Worm (Caenorhabditis elegans): Measurements from ENCODE around the gene C15H11.1.

The C15H11.1 gene

DNA sequence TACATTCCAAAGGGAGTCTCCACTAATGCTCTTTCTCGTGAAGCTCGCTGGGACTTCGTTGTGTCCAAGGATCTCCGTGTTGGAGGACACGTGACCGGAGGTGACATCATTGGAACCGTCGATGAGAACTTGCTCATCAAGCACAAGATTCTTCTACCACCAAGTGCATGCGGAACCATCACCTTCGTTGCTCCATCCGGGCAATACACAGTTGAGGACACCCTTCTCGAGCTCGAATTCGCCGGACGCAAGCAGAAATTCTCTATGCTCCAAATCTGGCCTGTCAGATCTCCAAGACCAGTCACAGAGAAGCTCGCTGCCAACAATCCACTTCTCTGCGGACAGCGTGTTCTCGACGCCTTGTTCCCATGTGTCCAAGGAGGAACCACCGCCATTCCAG lies 41.6 kb upstream of the C15H11.1 start:
- TF ChIP-seq elt-2 (tag; optimal IDR thresholded peaks at IDR 0.05) (no peak), pha-4 (tag; optimal IDR thresholded peaks at IDR 0.05) (no peak), lin-15B (tag; optimal IDR thresholded peaks at IDR 0.05) (no peak), ceh-9 (tag; optimal IDR thresholded peaks at IDR 0.05) (no peak), mml-1 (tag; optimal IDR thresholded peaks at IDR 0.05) (no peak), elt-3 (tag; optimal IDR thresholded peaks at IDR 0.05) (no peak), lin-39 (tag; optimal IDR thresholded peaks at IDR 0.05) (no peak), nhr-76 (tag; optimal IDR thresholded peaks at IDR 0.05) (no peak), skn-1 (tag; optimal IDR thresholded peaks at IDR 0.05) (no peak), lsy-12 (tag; optimal IDR thresholded peaks at IDR 0.05) (no peak), nhr-237 (tag; optimal IDR thresholded peaks at IDR 0.05) (no peak), fos-1 (tag; optimal IDR thresholded peaks at IDR 0.05) (no peak), pqm-1 (tag; optimal IDR thresholded peaks at IDR 0.05) (no peak), ceh-28 (tag; optimal IDR thresholded peaks at IDR 0.05) (no peak), nhr-28 (tag; optimal IDR thresholded peaks at IDR 0.05) (no peak), eor-1 (tag; optimal IDR thresholded peaks at IDR 0.05) (no peak)

ce11 chrV:14354258-14354877 lies 39.2 kb upstream of the C15H11.1 start, which contains the start of gene Y49A3A.3:
Gene Y49A3A.3 (plus strand): TSS chrV:14354410.
- TF ChIP-seq nhr-67 (tag; optimal IDR thresholded peaks at IDR 0.05) = no peak
- TF ChIP-seq elt-3 (tag; optimal IDR thresholded peaks at IDR 0.05) = peak in 1 of 3 experiments; percentile 57
- no peak for TF ChIP-seq ceh-28 (tag; optimal IDR thresholded peaks at IDR 0.05)
- TF ChIP-seq ama-1 (optimal IDR thresholded peaks at IDR 0.05) = peak; percentile 66
- TF ChIP-seq daf-12 (tag; optimal IDR thresholded peaks at IDR 0.05) = no peak
- TF ChIP-seq nhr-43 (tag; optimal IDR thresholded peaks at IDR 0.05; ENCODE audit: poor library complexity, severe bottlenecking) = peak; percentile 69
- peak; percentile 48 for TF ChIP-seq elt-2 (tag; optimal IDR thresholded peaks at IDR 0.05)
- TF ChIP-seq ceh-16 (tag; optimal IDR thresholded peaks at IDR 0.05) = no peak
- no peak for TF ChIP-seq ztf-11 (tag; optimal IDR thresholded peaks at IDR 0.05)
- TF ChIP-seq fkh-10 (GFP tag; optimal IDR thresholded peaks at IDR 0.05) = no peak
- peak; percentile 65 for TF ChIP-seq nhr-77 (tag; optimal IDR thresholded peaks at IDR 0.05)
- TF ChIP-seq pqm-1 (tag; optimal IDR thresholded peaks at IDR 0.05) = peak; percentile 39
- peak; percentile 9 for TF ChIP-seq ceh-82 (tag; optimal IDR thresholded peaks at IDR 0.05)
- no peak for TF ChIP-seq elt-1 (tag; optimal IDR thresholded peaks at IDR 0.05)
- TF ChIP-seq aly-2 (tag; optimal IDR thresholded peaks at IDR 0.05) = peak; percentile 95
- TF ChIP-seq nhr-25 (tag; optimal IDR thresholded peaks at IDR 0.05) = peak; percentile 49
- TF ChIP-seq tbx-2 (tag; optimal IDR thresholded peaks at IDR 0.05) = peak; percentile 53
- peak; percentile 41 for TF ChIP-seq jun-1 (tag; optimal IDR thresholded peaks at IDR 0.05)
- TF ChIP-seq lsy-12 (tag; optimal IDR thresholded peaks at IDR 0.05) = peak; percentile 40
- no peak for TF ChIP-seq hmg-11 (tag; optimal IDR thresholded peaks at IDR 0.05)

- TF ChIP-seq nhr-76 (tag; optimal IDR thresholded peaks at IDR 0.05) (no peak), pha-4 (tag; optimal IDR thresholded peaks at IDR 0.05) (peak; percentile 93), nhr-237 (tag; optimal IDR thresholded peaks at IDR 0.05) (no peak), elt-3 (tag; optimal IDR thresholded peaks at IDR 0.05) (no peak), hmg-11 (tag; optimal IDR thresholded peaks at IDR 0.05) (peak; percentile 41), lin-39 (tag; optimal IDR thresholded peaks at IDR 0.05) (peak; percentile 28), aly-2 (tag; optimal IDR thresholded peaks at IDR 0.05) (no peak), ztf-11 (tag; optimal IDR thresholded peaks at IDR 0.05) (no peak), pqm-1 (tag; optimal IDR thresholded peaks at IDR 0.05) (no peak), nhr-11 (tag; optimal IDR thresholded peaks at IDR 0.05) (no peak), nhr-43 (tag; optimal IDR thresholded peaks at IDR 0.05; ENCODE audit: poor library complexity, severe bottlenecking) (peak; percentile 76), R02D3.7 (tag; optimal IDR thresholded peaks at IDR 0.05) (peak; percentile 72), elt-1 (tag; optimal IDR thresholded peaks at IDR 0.05) (no peak), nhr-77 (tag; optimal IDR thresholded peaks at IDR 0.05) (peak; percentile 14), lsy-12 (tag; optimal IDR thresholded peaks at IDR 0.05) (peak; percentile 77), nhr-23 (tag; optimal IDR thresholded peaks at IDR 0.05) (peak; percentile 91), skn-1 (tag; optimal IDR thresholded peaks at IDR 0.05) (no peak), snpc-4 (tag; optimal IDR thresholded peaks at IDR 0.05) (peak; percentile 86), eor-1 (tag; optimal IDR thresholded peaks at IDR 0.05) (no peak), ceh-9 (tag; optimal IDR thresholded peaks at IDR 0.05) (no peak), lin-15B (tag; optimal IDR thresholded peaks at IDR 0.05) (peak; percentile 88), ama-1 (optimal IDR thresholded peaks at IDR 0.05) (no peak), ztf-4 (tag; optimal IDR thresholded peaks at IDR 0.05) (no peak), nhr-28 (tag; optimal IDR thresholded peaks at IDR 0.05) (no peak), ceh-28 (tag; optimal IDR thresholded peaks at IDR 0.05) (peak; percentile 68), fkh-2 (tag; optimal IDR thresholded peaks at IDR 0.05) (no peak), jun-1 (tag; optimal IDR thresholded peaks at IDR 0.05) (peak; percentile 77), ZK546.5 (tag; optimal IDR thresholded peaks at IDR 0.05) (no peak), zag-1 (tag; optimal IDR thresholded peaks at IDR 0.05) (no peak), ceh-82 (tag; optimal IDR thresholded peaks at IDR 0.05) (peak; percentile 26), unc-39 (tag; optimal IDR thresholded peaks at IDR 0.05) (no peak), unc-62 (GFP tag; optimal IDR thresholded peaks at IDR 0.05) (no peak), elt-2 (tag; optimal IDR thresholded peaks at IDR 0.05) (peak; percentile 40), egl-27 (tag; optimal IDR thresholded peaks at IDR 0.05) (no peak), daf-12 (tag; optimal IDR thresholded peaks at IDR 0.05) (no peak), nhr-67 (tag; optimal IDR thresholded peaks at IDR 0.05) (no peak), mdl-1 (tag; optimal IDR thresholded peaks at IDR 0.05) (no peak), sea-2 (GFP tag; optimal IDR thresholded peaks at IDR 0.05) (no peak), fkh-10 (GFP tag; optimal IDR thresholded peaks at IDR 0.05) (peak; percentile 38), fos-1 (tag; optimal IDR thresholded peaks at IDR 0.05) (no peak)
Observed at ce11 chrV:14355738-14356368, 37.8 kb upstream of the C15H11.1 start, which contains the start of gene cyn-1. Gene cyn-1 (plus strand): TSS chrV:14356076.

Data from whole organism, L3 larva.